Fruit fly (Drosophila melanogaster) Kc167 (cell line): ENCODE measurements around the gene Nepl11.

Source experiments
- Sin3A ChIP-seq: fragments of >200 bp; optimal IDR thresholded peaks from 2 replicates; lab custom pipeline; 2018; ENCODE audit warnings: missing external identifiers
- insv ChIP-seq: fragments of >200 bp; optimal IDR thresholded peaks from 3 replicates; lab custom pipeline; 2018; ENCODE audit warnings: missing external identifiers
- psq ChIP-seq: fragments of >200 bp; optimal IDR thresholded peaks from 2 replicates; lab custom pipeline; 2017; ENCODE audit warnings: missing external identifiers

- TF ChIP-seq Sin3A (lab: Kevin White, UChicago) (no peak), insv (lab: Kevin White, UChicago) (no peak), psq (no peak)
These were observed 13.2 kb upstream of the Nepl11 start, which contains the start of gene MP1 for dm6 chr3R:4307664-4308416.
